Fruit fly (Drosophila melanogaster): ENCODE results near the gene CG15011.
A peak's percentile ranks its signal among the peaks of the same experiment; 100 is the strongest.

Gene CG15011

DNA sequence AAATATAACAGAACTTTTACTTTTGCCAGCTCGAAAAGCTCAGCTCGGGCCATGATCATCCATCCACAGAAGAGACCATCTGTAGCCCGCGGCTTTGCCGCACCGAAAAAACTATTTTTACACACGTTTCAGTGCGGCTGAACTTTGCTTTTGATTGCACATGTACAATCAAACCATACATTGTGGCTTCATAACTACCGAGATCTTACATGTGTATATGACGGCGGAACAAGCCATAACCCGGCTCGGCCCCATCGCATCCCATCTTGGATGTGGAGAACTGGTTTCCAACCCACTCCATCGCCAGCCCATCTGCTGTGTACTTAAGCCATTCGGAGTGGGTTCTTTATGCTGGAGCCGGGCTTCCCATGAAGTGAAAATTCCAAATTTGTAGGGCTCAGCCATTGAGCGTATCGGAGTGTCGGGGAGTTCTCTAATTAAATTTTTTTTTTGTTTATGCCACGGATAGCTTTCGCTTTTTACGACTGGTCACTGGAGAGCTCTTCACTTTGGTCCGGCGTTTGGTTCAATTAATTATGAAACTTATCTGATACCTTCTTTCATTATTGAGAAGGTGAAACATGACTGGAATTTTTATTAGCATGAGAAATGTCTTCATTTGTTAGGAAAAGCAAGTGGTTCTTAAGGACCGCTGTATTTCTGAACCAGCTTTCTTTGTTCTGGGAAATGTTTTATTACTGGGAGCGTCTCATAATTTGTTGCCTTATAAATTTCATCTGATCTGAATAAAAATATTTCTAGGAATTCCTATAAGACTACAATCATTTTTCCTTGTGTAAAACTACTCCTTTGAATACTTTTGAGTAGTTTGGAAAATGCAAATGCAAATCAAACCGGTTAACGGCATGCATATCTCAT, 12.2 kb upstream of the CG15011 start:
- no peak for TF ChIP-seq CG17801 (GFP tag; optimal IDR thresholded peaks at IDR 0.05; ENCODE audit: partially characterized antibody)

DNA sequence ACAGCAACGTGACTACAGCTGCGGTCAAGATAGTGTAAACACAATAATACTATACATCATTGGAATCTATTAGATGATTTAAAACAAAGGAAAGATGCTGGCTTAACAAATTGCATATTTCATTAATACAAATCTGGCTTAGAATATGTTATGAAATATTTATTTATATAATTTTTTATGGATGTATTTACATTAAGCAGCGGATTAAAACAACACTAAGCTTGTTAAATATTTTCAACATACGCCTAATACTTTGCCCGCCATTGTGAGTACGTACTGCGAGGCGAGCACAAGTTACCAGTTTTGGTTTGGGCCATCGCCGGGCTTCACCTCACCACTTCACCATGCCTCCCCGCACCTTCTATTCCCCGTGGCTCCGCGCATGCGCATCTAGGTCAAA, 11.0 kb upstream of the CG15011 start:
- no peak for TF ChIP-seq CG17801 (GFP tag; optimal IDR thresholded peaks at IDR 0.05; ENCODE audit: partially characterized antibody)

DNA sequence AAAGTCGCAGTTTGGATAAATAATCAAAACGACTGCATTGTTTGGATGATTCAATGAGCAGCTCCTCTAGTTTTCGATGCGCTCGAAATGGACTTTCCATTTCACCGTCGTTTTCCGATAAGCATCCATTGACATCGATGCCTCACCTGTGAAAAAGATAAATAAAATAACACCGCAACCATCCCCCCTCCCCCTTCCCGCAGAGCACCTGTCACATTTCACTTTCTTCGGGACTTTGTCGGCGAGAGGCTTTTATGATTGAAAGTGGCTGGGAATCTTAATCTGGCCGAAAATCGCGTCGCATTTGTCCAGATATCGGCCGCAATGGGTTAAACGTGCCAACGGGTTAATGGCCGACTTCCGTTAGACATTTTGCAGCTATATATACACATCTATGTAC, 10.3 kb upstream of the CG15011 start:
- TF ChIP-seq CG17801 (GFP tag; optimal IDR thresholded peaks at IDR 0.05; ENCODE audit: partially characterized antibody), result no peak

DNA sequence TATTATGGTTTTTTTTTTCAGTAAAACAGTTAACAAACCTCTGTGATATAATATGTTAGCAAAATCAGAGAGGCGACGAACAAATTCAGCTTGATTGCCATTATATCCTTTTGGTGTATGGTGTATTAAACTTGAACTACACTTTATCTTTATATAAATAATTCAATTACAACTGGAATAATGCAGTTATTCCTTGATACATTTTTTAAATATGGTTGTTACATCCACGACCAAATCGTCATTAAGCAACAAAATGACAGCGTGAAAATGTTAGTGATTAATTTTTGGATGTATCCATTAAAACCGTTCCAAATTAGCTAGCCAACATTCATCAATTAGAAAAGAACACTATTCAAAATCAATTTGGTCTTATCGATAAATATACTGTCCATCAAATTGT, 8.5 kb upstream of the CG15011 start, which contains the start of gene CG33764:
CG33764 (minus strand) TSS at position 101 of the 400 bp plus-strand sequence.
- no peak for TF ChIP-seq CG17801 (GFP tag; optimal IDR thresholded peaks at IDR 0.05; ENCODE audit: partially characterized antibody)

DNA sequence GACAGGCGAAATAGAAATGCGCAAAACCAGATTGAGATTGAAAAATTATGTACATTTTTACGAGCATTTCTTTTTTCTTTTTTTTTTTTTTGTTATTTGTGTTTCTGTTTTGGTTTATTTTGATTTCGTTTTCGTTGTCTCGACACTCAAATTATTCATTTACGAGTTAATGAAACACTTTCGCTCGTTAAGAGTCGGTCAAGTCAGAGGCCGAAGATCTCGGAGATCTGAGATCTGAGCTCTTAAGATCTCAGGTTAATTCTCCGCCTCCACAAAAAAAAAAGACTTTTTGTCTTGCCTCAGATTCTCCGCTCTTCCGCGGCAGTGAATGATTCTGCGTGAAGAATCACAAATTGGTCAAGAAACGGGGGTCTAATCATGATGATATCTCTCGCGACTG, 6.9 kb upstream of the CG15011 start:
- TF ChIP-seq CG17801 (GFP tag; optimal IDR thresholded peaks at IDR 0.05; ENCODE audit: partially characterized antibody), result no peak

DNA sequence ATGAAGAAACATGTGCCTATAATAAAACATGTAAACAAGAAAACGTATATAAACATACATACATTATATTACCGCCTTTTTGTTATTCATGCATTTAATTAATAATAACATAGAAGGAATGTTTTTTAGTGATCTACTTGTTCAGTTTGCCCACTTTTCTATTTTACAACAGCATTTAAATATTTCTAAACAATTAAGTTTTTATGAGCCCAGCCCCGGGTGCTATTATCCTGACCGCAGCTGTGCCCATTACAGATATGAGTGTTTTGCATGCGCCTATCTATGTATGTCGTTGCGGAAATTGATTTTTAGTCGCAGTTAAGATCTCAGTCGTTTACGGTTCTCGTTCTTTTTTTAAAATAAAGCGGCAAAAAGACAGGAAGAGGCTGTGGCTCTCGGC, 6.0 kb upstream of the CG15011 start:
- TF ChIP-seq CG17801 (GFP tag; optimal IDR thresholded peaks at IDR 0.05; ENCODE audit: partially characterized antibody), result no peak

DNA sequence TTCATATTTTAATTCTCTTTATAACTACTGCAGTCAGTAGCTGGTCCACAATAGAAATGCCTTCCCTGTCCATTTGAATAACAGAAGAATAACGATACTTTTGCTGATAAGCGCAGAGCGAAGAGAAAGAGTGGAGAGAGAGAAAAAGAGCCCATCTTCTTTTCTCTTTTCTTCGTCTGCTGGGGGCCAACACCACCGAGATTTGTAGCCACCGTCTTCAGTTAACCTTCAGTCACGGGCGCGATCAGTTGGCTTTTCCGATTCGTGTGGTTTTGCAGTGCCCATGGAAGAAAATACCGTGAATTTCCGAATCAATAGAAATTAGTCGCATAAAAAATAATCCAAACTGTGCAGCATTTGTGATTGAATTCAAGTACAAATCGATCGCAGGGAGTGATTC, 4.5 kb upstream of the CG15011 start, which contains the start of gene CG1273:
CG1273 (plus strand) TSS at position 218 of the 400 bp plus-strand sequence.
- TF ChIP-seq CG17801 (GFP tag; optimal IDR thresholded peaks at IDR 0.05; ENCODE audit: partially characterized antibody), result no peak

DNA sequence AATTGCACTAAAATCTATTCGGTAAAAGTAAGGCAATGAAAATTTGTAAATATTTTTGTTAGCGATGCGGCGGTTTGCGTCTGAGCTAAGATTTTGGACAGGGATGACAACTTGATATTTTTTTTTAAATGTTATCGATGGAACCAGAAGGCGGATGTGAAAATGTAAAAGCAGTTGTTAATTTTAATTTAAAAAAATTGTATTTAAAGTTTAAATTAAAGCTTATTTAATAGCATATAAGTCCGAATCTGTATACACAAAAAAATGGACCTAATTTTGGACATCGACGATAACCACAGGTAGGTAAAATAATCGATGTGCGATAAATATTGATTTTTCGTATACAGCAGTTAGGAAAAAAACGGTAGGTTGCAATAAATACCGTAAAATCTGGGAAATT, 3.4 kb upstream of the CG15011 start, which contains the start of the genes CG11586 and VhaM9.7-a:
CG11586 (minus strand) TSS at position 87 of the 400 bp plus-strand sequence.
VhaM9.7-a (plus strand) TSS at position 322 of the 400 bp plus-strand sequence.
- TF ChIP-seq CG17801 (GFP tag; optimal IDR thresholded peaks at IDR 0.05; ENCODE audit: partially characterized antibody), result peak; percentile 15

DNA sequence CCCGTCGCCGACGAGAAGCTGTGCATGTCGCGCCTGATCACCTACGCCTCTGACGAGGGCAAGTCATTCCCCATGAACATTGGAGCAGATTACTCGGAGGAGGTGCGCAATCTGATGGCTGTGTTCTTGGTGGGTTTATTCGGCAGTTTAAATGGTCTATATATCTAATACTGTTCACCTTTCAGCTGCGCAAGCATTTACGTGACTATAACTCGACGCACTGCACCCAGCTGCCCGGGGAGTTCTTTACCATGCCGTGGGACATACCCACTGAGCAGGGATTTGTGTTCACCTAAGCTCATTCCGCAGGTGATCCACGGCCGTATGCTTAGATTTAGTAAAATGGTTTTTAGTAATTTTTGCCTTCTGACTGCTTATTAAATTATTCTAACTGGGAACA, 2.2 kb upstream of the CG15011 start:
- TF ChIP-seq CG17801 (GFP tag; optimal IDR thresholded peaks at IDR 0.05; ENCODE audit: partially characterized antibody), result no peak

DNA sequence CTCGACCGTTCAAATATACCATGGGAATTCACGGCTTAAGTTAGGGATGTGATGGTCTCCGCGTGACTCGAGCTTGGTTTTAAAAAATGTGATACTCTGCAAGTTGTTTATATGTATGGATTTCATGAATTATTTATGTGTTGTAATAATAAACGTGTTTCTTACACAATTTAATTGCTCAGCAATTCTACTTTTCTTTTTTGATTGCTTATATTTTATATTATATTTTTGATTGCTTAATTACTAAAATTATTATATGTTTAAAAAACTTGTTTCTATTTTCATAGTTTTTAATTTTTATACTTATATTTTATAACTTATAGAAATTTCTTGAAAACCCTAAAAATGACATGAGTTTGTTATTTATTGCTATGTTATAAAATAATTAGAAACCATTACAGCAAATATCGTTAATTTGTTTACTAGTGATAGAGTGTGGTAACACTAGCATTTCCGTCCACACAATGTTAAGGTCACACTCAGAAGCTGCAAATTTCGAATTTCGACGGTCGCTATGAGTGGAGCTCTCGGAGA, 4.6 kb downstream of the CG15011 start, which contains the start of the genes ago and CG1265:
ago (minus strand) TSS at position 6 of the 534 bp plus-strand sequence.
CG1265 (plus strand) TSS at position 476 of the 534 bp plus-strand sequence.
- peak; percentile 32 for TF ChIP-seq CG17801 (GFP tag; optimal IDR thresholded peaks at IDR 0.05; ENCODE audit: partially characterized antibody)

DNA sequence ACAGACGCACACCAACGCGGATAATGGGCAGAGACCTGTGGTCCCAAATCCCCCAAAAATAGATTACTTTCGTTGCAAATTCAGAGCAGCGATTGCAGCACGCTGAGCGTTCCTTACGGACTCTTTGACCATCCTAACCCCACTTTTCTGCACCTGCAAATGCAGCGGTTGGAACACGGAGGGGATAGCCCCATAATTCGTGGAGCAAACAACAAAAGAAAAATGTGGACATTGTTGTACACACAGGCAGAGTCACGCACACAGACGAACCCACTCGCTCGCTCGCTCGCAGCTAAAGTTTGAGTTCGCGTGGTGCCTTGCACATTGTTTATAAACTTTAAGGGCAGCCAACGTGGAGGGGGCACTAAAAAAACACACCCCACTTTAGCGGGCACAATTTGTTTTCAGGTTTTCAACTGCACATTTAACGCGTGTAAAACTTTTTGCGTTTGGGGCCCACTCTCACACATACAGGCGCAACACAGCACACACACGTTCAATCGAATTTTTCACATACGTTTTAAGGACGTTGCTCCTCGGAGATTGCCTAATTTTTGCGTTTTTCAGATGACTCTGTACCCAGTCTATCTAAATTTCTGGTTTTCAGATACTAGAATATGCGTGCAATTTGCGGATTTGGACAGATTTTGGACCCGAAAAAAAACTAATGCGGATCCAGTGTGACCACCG, 5.2 kb downstream of the CG15011 start:
- no peak for TF ChIP-seq CG17801 (GFP tag; optimal IDR thresholded peaks at IDR 0.05; ENCODE audit: partially characterized antibody)

DNA sequence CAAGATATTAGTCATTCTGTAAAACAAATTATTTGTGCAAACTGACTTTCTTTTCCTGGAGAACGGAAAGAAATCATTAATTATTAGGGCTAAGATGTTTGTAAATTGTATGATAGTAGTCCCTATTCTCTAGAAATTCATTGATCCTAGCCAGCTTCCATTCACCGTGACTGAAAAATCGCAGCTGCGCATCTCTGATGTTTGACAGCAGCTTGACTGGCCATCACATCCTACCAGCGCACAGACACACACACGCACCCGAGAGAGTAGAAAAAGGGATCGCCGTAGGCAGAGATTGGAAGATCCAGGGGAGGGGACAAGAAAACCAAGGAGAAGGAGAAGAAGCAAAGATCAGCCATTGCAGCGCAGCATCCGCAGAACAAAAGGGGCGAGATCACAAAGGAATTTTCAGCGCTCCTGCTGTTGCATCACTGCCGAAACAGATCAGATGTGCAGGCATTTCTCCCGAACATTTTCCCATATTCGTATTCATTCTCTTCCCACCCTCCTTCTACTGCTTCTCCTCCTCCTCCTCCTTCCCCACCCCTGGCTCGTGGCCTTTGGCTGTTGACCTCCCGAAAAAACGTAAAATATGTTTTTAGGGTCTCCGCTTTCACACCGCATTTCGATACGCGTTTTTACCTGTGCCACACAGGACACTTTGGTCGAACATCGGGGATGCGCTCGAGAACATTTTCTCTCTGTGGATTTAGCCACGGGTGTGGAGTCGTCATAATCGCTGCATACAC, 5.9 kb downstream of the CG15011 start:
- no peak for TF ChIP-seq CG17801 (GFP tag; optimal IDR thresholded peaks at IDR 0.05; ENCODE audit: partially characterized antibody)

DNA sequence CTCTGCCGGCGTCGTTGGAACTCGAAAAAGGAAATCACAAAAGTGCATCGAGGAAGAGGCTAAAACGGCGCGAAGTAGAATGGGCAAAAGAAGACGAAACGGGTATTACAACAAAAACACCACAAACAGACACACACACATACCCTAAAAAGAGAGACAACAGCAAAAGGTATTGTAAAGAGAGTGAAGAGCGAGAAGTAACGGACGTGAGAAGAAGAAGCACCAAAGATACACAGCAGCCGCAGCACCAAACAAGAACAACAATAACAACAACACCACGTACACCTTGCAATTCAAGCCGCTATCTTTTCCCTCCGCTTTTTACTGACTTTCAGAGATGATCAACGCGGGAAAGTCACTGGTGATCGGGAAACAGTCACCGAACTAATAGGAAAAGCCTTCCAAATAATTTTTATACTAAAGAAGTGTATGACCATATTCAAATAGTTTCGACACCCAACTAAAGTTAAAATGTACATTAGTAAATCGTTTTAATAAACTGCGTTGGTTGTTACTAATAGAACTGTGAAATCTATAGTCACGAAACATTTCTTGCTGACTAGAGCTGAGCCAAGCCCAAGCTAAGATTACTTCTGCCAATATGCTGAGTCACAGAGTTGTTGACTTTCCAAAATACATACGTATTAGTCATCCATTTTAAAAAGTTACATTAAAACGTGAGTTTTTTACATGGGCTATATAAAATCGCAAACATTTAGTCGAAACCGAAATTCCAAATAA, 6.7 kb downstream of the CG15011 start:
- peak; percentile 20 for TF ChIP-seq CG17801 (GFP tag; optimal IDR thresholded peaks at IDR 0.05; ENCODE audit: partially characterized antibody)

DNA sequence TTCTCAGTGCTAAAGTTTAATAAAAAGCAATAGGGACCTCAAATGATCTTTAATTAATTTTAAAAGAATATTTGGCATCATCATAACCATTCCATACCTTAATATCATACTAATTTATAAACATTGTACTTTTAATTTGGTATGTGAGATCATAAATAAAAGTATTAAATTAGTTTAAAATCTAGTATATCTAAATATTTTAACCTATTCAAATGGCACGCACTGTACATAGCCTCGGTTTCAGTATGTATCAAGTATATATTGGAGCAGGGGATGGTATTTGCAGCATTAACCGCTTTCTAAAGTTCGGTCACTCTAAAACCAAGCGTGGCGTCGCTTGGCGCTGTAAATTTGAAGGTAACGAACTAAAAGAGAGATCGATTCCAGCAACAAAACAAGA, 16.5 kb downstream of the CG15011 start, which contains the start of gene pav:
pav (plus strand) TSS at position 307 of the 400 bp plus-strand sequence.
- peak; percentile 6 for TF ChIP-seq CG17801 (GFP tag; optimal IDR thresholded peaks at IDR 0.05; ENCODE audit: partially characterized antibody)

Data from ovary, adult (tissue).